Worm (Caenorhabditis elegans) whole organism, L3 larva: ENCODE measurements around the gene laat-1.

ENCODE experiments used
- aly-2 ChIP-seq: fragments of 150-350 bp; optimal IDR thresholded peaks from 2 replicates; lab custom pipeline; 2014; ENCODE audit warnings: missing biosample characterization, missing genetic modification characterization
- ama-1 ChIP-seq: fragments of 150-350 bp; optimal IDR thresholded peaks from 2 replicates; lab custom pipeline; 2018
- ceh-16 ChIP-seq: sonication (generic microtip); optimal IDR thresholded peaks from 2 replicates; lab custom pipeline; 2017; ENCODE audit warnings: missing biosample characterization, missing genetic modification characterization
- ceh-28 ChIP-seq: fragments of 150-350 bp; optimal IDR thresholded peaks from 2 replicates; lab custom pipeline; 2014; ENCODE audit warnings: missing biosample characterization, missing genetic modification reagents, missing genetic modification characterization
- daf-12 ChIP-seq: fragments of 150-350 bp; optimal IDR thresholded peaks from 2 replicates; lab custom pipeline; 2014; ENCODE audit warnings: missing biosample characterization, missing genetic modification reagents, missing genetic modification characterization
- egl-27 ChIP-seq: sonication (generic microtip); optimal IDR thresholded peaks from 4 replicates; lab custom pipeline; 2017; ENCODE audit warnings: missing biosample characterization, missing genetic modification reagents, missing genetic modification characterization
- egl-5 ChIP-seq: fragments of 150-350 bp; optimal IDR thresholded peaks from 2 replicates; lab custom pipeline; 2017; ENCODE audit warnings: missing biosample characterization, missing genetic modification reagents, missing genetic modification characterization, inconsistent platforms
- elt-1 ChIP-seq: fragments of 150-350 bp; optimal IDR thresholded peaks from 2 replicates; lab custom pipeline; 2014; ENCODE audit warnings: missing biosample characterization, missing genetic modification characterization
- elt-2 ChIP-seq: sonication (generic microtip); optimal IDR thresholded peaks from 2 replicates; lab custom pipeline; 2016; ENCODE audit warnings: missing genetic modification reagents, mild to moderate bottlenecking, missing genetic modification characterization, missing compliant biosample characterization
- elt-3 ChIP-seq, 3 experiments: fragments of 150-350 bp in 1 of 3; sonication (generic microtip) in 2 of 3; optimal IDR thresholded peaks; 2 replicates in 2 of 3; 4 replicates in 1 of 3; lab custom pipeline; 2014 to 2017; ENCODE audit warnings: missing biosample characterization in 3 of 3, missing genetic modification characterization in 3 of 3
- eor-1 ChIP-seq, 2 experiments: fragments of 150-350 bp; optimal IDR thresholded peaks; 2 replicates each; lab custom pipeline; 2014 to 2018; ENCODE audit warnings: missing biosample characterization in 2 of 2, missing genetic modification characterization in 2 of 2
- fkh-10 ChIP-seq: sonication (generic microtip); optimal IDR thresholded peaks from 2 replicates; lab custom pipeline; 2017; ENCODE audit warnings: missing biosample characterization, missing genetic modification reagents, missing genetic modification characterization
- fkh-2 ChIP-seq: fragments of 150-350 bp; optimal IDR thresholded peaks from 2 replicates; lab custom pipeline; 2014; ENCODE audit warnings: missing biosample characterization, missing genetic modification reagents, missing genetic modification characterization
- fos-1 ChIP-seq: fragments of 150-350 bp; optimal IDR thresholded peaks from 2 replicates; lab custom pipeline; 2014; ENCODE audit warnings: missing biosample characterization, missing genetic modification characterization
- hmg-11 ChIP-seq: sonication (generic microtip); optimal IDR thresholded peaks from 2 replicates; lab custom pipeline; 2016; ENCODE audit warnings: missing genetic modification characterization, missing compliant biosample characterization
- lin-15B ChIP-seq: fragments of 150-350 bp; optimal IDR thresholded peaks from 2 replicates; lab custom pipeline; 2014; ENCODE audit warnings: missing biosample characterization, missing genetic modification characterization
- lin-39 ChIP-seq: fragments of 150-350 bp; optimal IDR thresholded peaks from 2 replicates; lab custom pipeline; 2018; ENCODE audit warnings: missing biosample characterization, missing genetic modification reagents, missing genetic modification characterization
- lsy-12 ChIP-seq: sonication (generic microtip); optimal IDR thresholded peaks from 2 replicates; lab custom pipeline; 2016; ENCODE audit warnings: mild to moderate bottlenecking, missing genetic modification characterization, missing compliant biosample characterization
- mdl-1 ChIP-seq: fragments of 150-350 bp; optimal IDR thresholded peaks from 2 replicates; lab custom pipeline; 2014; ENCODE audit warnings: missing biosample characterization, missing genetic modification characterization
- mml-1 ChIP-seq: fragments of 150-350 bp; sonication (generic microtip); optimal IDR thresholded peaks from 3 replicates; lab custom pipeline; 2014; ENCODE audit warnings: missing biosample characterization, missing genetic modification characterization
- nfya-1 ChIP-seq: sonication (generic microtip); optimal IDR thresholded peaks from 2 replicates; lab custom pipeline; 2017; ENCODE audit warnings: missing genetic modification characterization, mild to moderate bottlenecking, missing compliant biosample characterization, antibody characterized with exemption, moderate library complexity; ENCODE audit not compliant: insufficient read depth
- nhr-11 ChIP-seq: fragments of 150-350 bp; optimal IDR thresholded peaks from 2 replicates; lab custom pipeline; 2014; ENCODE audit warnings: missing biosample characterization, missing genetic modification characterization
- nhr-12 ChIP-seq: fragments of 150-350 bp; optimal IDR thresholded peaks from 2 replicates; lab custom pipeline; 2014; ENCODE audit warnings: missing biosample characterization, missing genetic modification characterization
- nhr-23 ChIP-seq: fragments of 150-350 bp; optimal IDR thresholded peaks from 2 replicates; lab custom pipeline; 2014; ENCODE audit warnings: missing biosample characterization, missing genetic modification reagents, missing genetic modification characterization
- nhr-237 ChIP-seq: fragments of 150-350 bp; optimal IDR thresholded peaks from 2 replicates; lab custom pipeline; 2014; ENCODE audit warnings: missing biosample characterization, missing genetic modification characterization
- nhr-25 ChIP-seq: sonication (generic microtip); optimal IDR thresholded peaks from 2 replicates; lab custom pipeline; 2017; ENCODE audit warnings: missing biosample characterization, missing genetic modification characterization
- nhr-43 ChIP-seq: sonication (generic microtip); optimal IDR thresholded peaks from 2 replicates; lab custom pipeline; 2016; ENCODE audit warnings: mild to moderate bottlenecking, missing genetic modification characterization, missing compliant biosample characterization; ENCODE audit not compliant: poor library complexity, severe bottlenecking
- nhr-76 ChIP-seq: fragments of 150-350 bp; sonication (generic microtip); optimal IDR thresholded peaks from 5 replicates; lab custom pipeline; 2014; ENCODE audit warnings: missing biosample characterization, missing genetic modification characterization
- nhr-77 ChIP-seq: fragments of 150-350 bp; optimal IDR thresholded peaks from 2 replicates; lab custom pipeline; 2014; ENCODE audit warnings: missing biosample characterization, missing genetic modification characterization
- pha-4 ChIP-seq: fragments of 150-350 bp; optimal IDR thresholded peaks from 2 replicates; lab custom pipeline; 2014; ENCODE audit warnings: missing biosample characterization, missing genetic modification reagents, missing genetic modification characterization
- pqm-1 ChIP-seq: fragments of 150-350 bp; optimal IDR thresholded peaks from 2 replicates; lab custom pipeline; 2017; ENCODE audit warnings: missing biosample characterization, missing genetic modification characterization, inconsistent platforms
- sea-2 ChIP-seq: fragments of 150-350 bp; sonication (generic microtip); optimal IDR thresholded peaks from 4 replicates; lab custom pipeline; 2014; ENCODE audit warnings: missing biosample characterization, missing genetic modification reagents, missing genetic modification characterization
- skn-1 ChIP-seq: fragments of 150-350 bp; optimal IDR thresholded peaks from 2 replicates; lab custom pipeline; 2014; ENCODE audit warnings: missing biosample characterization, missing genetic modification characterization
- snpc-4 ChIP-seq: fragments of 150-350 bp; optimal IDR thresholded peaks from 2 replicates; lab custom pipeline; 2014; ENCODE audit warnings: missing biosample characterization, missing genetic modification characterization
- tbx-2 ChIP-seq: sonication (generic microtip); optimal IDR thresholded peaks from 2 replicates; lab custom pipeline; 2016; ENCODE audit warnings: mild to moderate bottlenecking, missing genetic modification characterization, missing compliant biosample characterization
- unc-39 ChIP-seq: sonication (generic microtip); optimal IDR thresholded peaks from 4 replicates; lab custom pipeline; 2017; ENCODE audit warnings: missing biosample characterization, missing genetic modification characterization
- unc-62 ChIP-seq: fragments of 150-350 bp; sonication (generic microtip); optimal IDR thresholded peaks from 4 replicates; lab custom pipeline; 2014; ENCODE audit warnings: missing biosample characterization, missing genetic modification reagents, missing genetic modification characterization
- ztf-11 ChIP-seq: fragments of 150-350 bp; optimal IDR thresholded peaks from 2 replicates; lab custom pipeline; 2014; ENCODE audit warnings: missing biosample characterization, missing genetic modification characterization
- ztf-4 ChIP-seq: fragments of 150-350 bp; optimal IDR thresholded peaks from 2 replicates; lab custom pipeline; 2014; ENCODE audit warnings: missing biosample characterization, missing genetic modification characterization

The laat-1 gene

DNA sequence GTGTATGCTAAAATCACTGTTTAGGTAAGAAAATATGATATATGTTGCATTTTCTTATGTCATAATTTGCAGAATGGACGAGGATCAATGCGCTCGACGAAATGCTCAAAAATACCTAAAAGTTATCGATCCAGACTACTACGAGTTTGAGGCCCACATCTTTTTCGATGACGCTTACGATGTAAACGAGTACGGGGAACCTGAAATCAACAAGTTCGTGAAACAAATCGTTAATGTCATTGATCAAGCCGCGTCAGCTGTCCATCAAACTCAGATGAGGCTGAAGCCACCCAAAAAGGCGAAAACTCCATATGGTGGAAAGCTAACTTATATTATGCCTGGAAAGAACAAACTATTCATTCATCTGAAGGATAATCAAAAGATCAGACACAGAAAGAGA, 29.5 kb downstream of the laat-1 start:
- no peak for TF ChIP-seq unc-39 (tag; lab: Kevin White, UChicago)
- no peak for TF ChIP-seq egl-27 (tag; lab: Kevin White, UChicago)
- TF ChIP-seq fkh-10 (GFP tag; lab: Kevin White, UChicago) = no peak
- no peak for TF ChIP-seq ama-1
- no peak for TF ChIP-seq fkh-2 (tag; lab: Kevin White, UChicago)
- no peak for TF ChIP-seq eor-1 (tag; optimal IDR thresholded peaks at IDR 0.05; lab: Kevin White, UChicago)
- no peak for TF ChIP-seq mml-1 (tag; lab: Kevin White, UChicago)
- no peak for TF ChIP-seq sea-2 (GFP tag; lab: Kevin White, UChicago)
- no peak for TF ChIP-seq lin-15B (tag; lab: Kevin White, UChicago)
- TF ChIP-seq ceh-28 (tag; lab: Kevin White, UChicago) = no peak

DNA sequence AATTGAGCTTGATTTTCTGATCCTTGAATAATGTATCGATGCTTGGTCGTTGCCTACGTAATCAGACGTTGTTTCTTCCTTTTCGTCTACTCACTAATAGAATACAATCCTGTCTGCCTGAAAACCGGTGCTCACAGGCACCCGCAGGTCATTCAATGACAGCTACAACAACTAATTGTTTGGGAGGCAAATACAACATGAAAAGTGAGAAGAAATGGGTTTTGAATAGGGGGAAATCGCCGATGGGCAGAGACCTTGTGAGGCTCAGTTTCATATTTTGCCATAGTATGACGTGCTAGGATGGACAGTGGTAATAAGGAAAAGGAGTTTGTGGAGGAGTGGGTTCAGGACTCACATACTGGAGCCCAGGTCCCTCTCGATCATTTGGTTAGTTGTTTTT, 40.9 kb downstream of the laat-1 start, which contains the start of gene chs-2:
chs-2 (plus strand) TSS at position 301 of the 400 bp plus-strand sequence.
- TF ChIP-seq sea-2 (GFP tag; lab: Kevin White, UChicago) = no peak
- no peak for TF ChIP-seq hmg-11 (tag; lab: Kevin White, UChicago)
- no peak for TF ChIP-seq lin-39 (tag; lab: Kevin White, UChicago)
- TF ChIP-seq ztf-4 (tag; lab: Kevin White, UChicago) = no peak
- no peak for TF ChIP-seq nhr-76 (tag; lab: Kevin White, UChicago)
- TF ChIP-seq mdl-1 (tag; lab: Kevin White, UChicago) = no peak
- no peak for TF ChIP-seq elt-3 (tag; optimal IDR thresholded peaks at IDR 0.05; lab: Kevin White, UChicago)
- TF ChIP-seq nhr-12 (tag; lab: Kevin White, UChicago) = no peak
- no peak for TF ChIP-seq nhr-25 (tag; lab: Kevin White, UChicago)
- no peak for TF ChIP-seq ceh-16 (tag; lab: Kevin White, UChicago)
- TF ChIP-seq snpc-4 (tag; lab: Kevin White, UChicago) = no peak
- no peak for TF ChIP-seq nhr-237 (tag; lab: Kevin White, UChicago)
- TF ChIP-seq unc-62 = no peak
- TF ChIP-seq pqm-1 = no peak
- no peak for TF ChIP-seq daf-12 (tag; lab: Kevin White, UChicago)
- no peak for TF ChIP-seq nfya-1 (tag; lab: Kevin White, UChicago)
- TF ChIP-seq nhr-23 = no peak

DNA sequence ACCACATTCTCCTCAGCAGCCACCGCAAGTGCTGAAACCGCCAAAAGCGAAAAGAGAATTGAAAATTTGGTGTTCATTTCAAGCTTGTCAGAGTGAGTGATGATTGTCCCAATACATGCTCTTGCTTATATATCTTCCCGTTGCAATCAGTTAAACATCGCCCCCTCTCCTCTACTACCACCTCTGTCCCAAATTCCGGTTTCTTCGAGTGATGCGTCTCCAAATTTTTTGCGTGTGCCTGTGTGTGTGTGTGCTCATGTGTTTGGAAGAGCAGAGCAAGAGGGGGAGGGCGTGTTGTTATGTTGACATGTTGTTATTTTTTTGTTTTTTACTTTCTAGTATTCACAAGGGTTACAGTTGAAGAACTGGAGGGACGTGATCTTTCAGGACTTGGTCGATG, 43.2 kb downstream of the laat-1 start, which contains the start of gene abu-11:
abu-11 (minus strand) TSS at position 101 of the 400 bp plus-strand sequence.
- TF ChIP-seq unc-39 (tag; lab: Kevin White, UChicago) (no peak), aly-2 (tag; lab: Kevin White, UChicago) (no peak), egl-5 (tag; lab: Kevin White, UChicago) (no peak), mml-1 (tag; lab: Kevin White, UChicago) (no peak), fkh-10 (GFP tag; lab: Kevin White, UChicago) (no peak), lsy-12 (tag; lab: Kevin White, UChicago) (no peak), tbx-2 (tag; lab: Kevin White, UChicago) (no peak), ceh-28 (tag; lab: Kevin White, UChicago) (no peak), unc-62 (no peak), skn-1 (no peak), elt-1 (tag; lab: Kevin White, UChicago) (no peak), pqm-1 (no peak), nhr-43 (no peak)

DNA sequence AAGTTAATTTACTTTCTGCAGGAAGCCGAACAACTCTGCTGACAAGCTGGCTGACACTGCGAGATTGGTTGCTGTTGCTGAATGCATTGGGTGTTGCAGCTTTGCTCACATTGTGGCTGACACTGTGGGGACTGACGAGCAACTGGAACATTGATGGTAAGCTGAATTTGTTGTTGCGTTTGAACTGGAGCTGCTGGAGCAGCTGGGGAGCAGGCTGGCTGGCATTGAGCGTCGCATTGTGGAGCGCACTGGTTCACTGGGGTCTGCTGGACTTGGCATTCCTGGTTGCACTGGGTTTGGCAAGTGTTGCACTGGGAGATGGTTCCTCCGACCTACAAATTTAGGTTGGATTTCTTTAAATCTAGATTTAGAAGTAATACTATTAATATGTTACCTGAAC, 45.0 kb downstream of the laat-1 start:
- no peak for TF ChIP-seq egl-5 (tag; lab: Kevin White, UChicago)
- TF ChIP-seq aly-2 (tag; lab: Kevin White, UChicago) = no peak
- TF ChIP-seq pha-4 (tag; lab: Kevin White, UChicago) = no peak
- TF ChIP-seq skn-1 = no peak
- no peak for TF ChIP-seq fkh-10 (GFP tag; lab: Kevin White, UChicago)
- no peak for TF ChIP-seq nhr-76 (tag; lab: Kevin White, UChicago)
- TF ChIP-seq unc-62 = no peak
- TF ChIP-seq nhr-237 (tag; lab: Kevin White, UChicago) = no peak
- TF ChIP-seq snpc-4 (tag; lab: Kevin White, UChicago) = no peak
- no peak for TF ChIP-seq nhr-23
- TF ChIP-seq ceh-28 (tag; lab: Kevin White, UChicago) = no peak
- no peak for TF ChIP-seq lin-39 (tag; lab: Kevin White, UChicago)
- no peak for TF ChIP-seq elt-2 (tag; lab: Kevin White, UChicago)
- no peak for TF ChIP-seq nhr-77 (tag; lab: Kevin White, UChicago)
- TF ChIP-seq nhr-11 (tag; lab: Kevin White, UChicago) = no peak
- TF ChIP-seq pqm-1 = no peak
- TF ChIP-seq fos-1 (tag; lab: Kevin White, UChicago) = no peak
- TF ChIP-seq lsy-12 (tag; lab: Kevin White, UChicago) = no peak
- no peak for TF ChIP-seq ztf-11 (tag; lab: Kevin White, UChicago)
- no peak for TF ChIP-seq nfya-1 (tag; lab: Kevin White, UChicago)
